Fruit fly (Drosophila melanogaster) whole organism, pupa: ENCODE data around the gene CG6686.

ENCODE experiments used
- CG14655 ChIP-seq: fragments of 200-800 bp; sonication (Bioruptor generic); optimal IDR thresholded peaks from 3 replicates; lab custom pipeline; 2017; ENCODE audit warnings: mild to moderate bottlenecking, missing biosample characterization, missing genetic modification reagents, missing genetic modification characterization
- CG8159 ChIP-seq: fragments of 200-800 bp; sonication (Bioruptor generic); optimal IDR thresholded peaks from 3 replicates; lab custom pipeline; 2018; ENCODE audit warnings: missing biosample characterization, mild to moderate bottlenecking, missing genetic modification characterization, moderate library complexity
- CG9948 ChIP-seq: fragments of 200-800 bp; sonication (Bioruptor generic); optimal IDR thresholded peaks from 2 replicates; lab custom pipeline; 2018; ENCODE audit warnings: missing biosample characterization, mild to moderate bottlenecking, missing genetic modification characterization, moderate library complexity
- rn ChIP-seq: fragments of 200-800 bp; sonication (Bioruptor generic); IDR thresholded peaks from 2 replicates; pipeline ENCODE4 v1.3.6; 2022; ENCODE audit warnings: missing biosample characterization, missing genetic modification characterization

dm6 chr2L:11963422-11964322 lies 24.2 kb downstream of the CG6686 start:
- TF ChIP-seq CG14655 (GFP tag; lab: Kevin White, UChicago) (no peak), CG8159 (tag; lab: Kevin White, UChicago) (no peak), CG9948 (tag; lab: Kevin White, UChicago) (no peak), rn (GFP tag; lab: Robert Waterston, UW) (no peak)
